Fruit fly (Drosophila melanogaster) whole organism, prepupa: ENCODE measurements around the gene Ir92a.

ENCODE experiments used
- Blimp-1 ChIP-seq: fragments of 200-800 bp; sonication (Bioruptor generic); optimal IDR thresholded peaks from 3 replicates; lab custom pipeline; 2017; ENCODE audit warnings: missing biosample characterization, missing genetic modification characterization, mild to moderate bottlenecking, moderate library complexity, missing genetic modification reagents
- CG15336 ChIP-seq: fragments of 200-800 bp; sonication (Bioruptor generic); IDR thresholded peaks from 2 replicates; pipeline ENCODE4 v1.3.6; 2022; ENCODE audit warnings: missing biosample characterization, missing genetic modification characterization
- CG1621 ChIP-seq: fragments of 200-800 bp; sonication (Bioruptor generic); optimal IDR thresholded peaks from 3 replicates; lab custom pipeline; 2018; ENCODE audit warnings: missing biosample characterization, mild to moderate bottlenecking, missing genetic modification characterization
- CG3032 ChIP-seq: fragments of 200-800 bp; optimal IDR thresholded peaks from 2 replicates; lab custom pipeline; 2019; ENCODE audit warnings: missing biosample characterization, mild to moderate bottlenecking, missing genetic modification characterization, moderate library complexity
- CG32006 ChIP-seq: fragments of 200-800 bp; sonication (Bioruptor generic); optimal IDR thresholded peaks from 3 replicates; lab custom pipeline; 2017; ENCODE audit warnings: missing biosample characterization, mild to moderate bottlenecking, missing genetic modification characterization
- CG34406 ChIP-seq: fragments of 200-800 bp; sonication (Bioruptor generic); optimal IDR thresholded peaks from 3 replicates; lab custom pipeline; 2016; ENCODE audit warnings: missing biosample characterization, missing genetic modification characterization
- CG6163 ChIP-seq: fragments of 200-800 bp; sonication (Bioruptor generic); IDR thresholded peaks from 3 replicates; pipeline ENCODE4 v1.3.6; 2022; ENCODE audit warnings: missing biosample characterization, missing genetic modification characterization
- CG6276 ChIP-seq: fragments of 200-800 bp; sonication (Bioruptor generic); optimal IDR thresholded peaks from 2 replicates; lab custom pipeline; 2017; ENCODE audit warnings: missing biosample characterization, mild to moderate bottlenecking, missing genetic modification characterization
- CG7368 ChIP-seq: fragments of 200-800 bp; sonication (Bioruptor generic); optimal IDR thresholded peaks from 3 replicates; lab custom pipeline; 2016; ENCODE audit warnings: missing biosample characterization, missing genetic modification characterization
- CG8119 ChIP-seq: fragments of 200-800 bp; sonication (Bioruptor generic); IDR thresholded peaks from 3 replicates; pipeline ENCODE4 v1.3.6; 2022; ENCODE audit warnings: missing biosample characterization, missing genetic modification characterization
- CG8319 ChIP-seq: fragments of 200-800 bp; sonication (Bioruptor generic); optimal IDR thresholded peaks from 3 replicates; lab custom pipeline; 2016; ENCODE audit warnings: missing biosample characterization, missing genetic modification characterization
- Eip75B ChIP-seq: fragments of 200-800 bp; sonication (Bioruptor generic); optimal IDR thresholded peaks from 3 replicates; lab custom pipeline; 2016; ENCODE audit warnings: missing biosample characterization, missing genetic modification characterization
- Eip78C ChIP-seq: fragments of 200-800 bp; sonication (Bioruptor generic); peaks from one replicate; lab custom pipeline; 2016; ENCODE audit warnings: missing biosample characterization, missing genetic modification characterization
- Ets21C ChIP-seq: fragments of 200-800 bp; sonication (Bioruptor generic); optimal IDR thresholded peaks from 3 replicates; lab custom pipeline; 2016; ENCODE audit warnings: missing biosample characterization, missing genetic modification characterization
- Gug ChIP-seq: fragments of 200-800 bp; sonication (Bioruptor generic); IDR thresholded peaks from 2 replicates; pipeline ENCODE4 v1.3.6; 2022; ENCODE audit warnings: missing biosample characterization, missing genetic modification characterization
- Hr39 ChIP-seq: fragments of 200-800 bp; sonication (Bioruptor generic); optimal IDR thresholded peaks from 2 replicates; lab custom pipeline; 2016; ENCODE audit warnings: missing biosample characterization, missing genetic modification characterization
- Hr4 ChIP-seq: fragments of 200-800 bp; sonication (Bioruptor generic); optimal IDR thresholded peaks from 3 replicates; lab custom pipeline; 2016; ENCODE audit warnings: missing biosample characterization, missing genetic modification characterization
- Met ChIP-seq: fragments of 200-800 bp; sonication (Bioruptor generic); optimal IDR thresholded peaks from 3 replicates; lab custom pipeline; 2016; ENCODE audit warnings: missing biosample characterization, missing genetic modification characterization
- OdsH ChIP-seq: fragments of 200-800 bp; sonication (Bioruptor generic); optimal IDR thresholded peaks from 3 replicates; lab custom pipeline; 2016; ENCODE audit warnings: missing biosample characterization, missing genetic modification characterization
- Sox102F ChIP-seq: fragments of 200-800 bp; sonication (Bioruptor generic); optimal IDR thresholded peaks from 2 replicates; lab custom pipeline; 2016; ENCODE audit warnings: missing biosample characterization, mild to moderate bottlenecking, missing genetic modification characterization
- Sox15 ChIP-seq: fragments of 200-800 bp; sonication (Bioruptor generic); optimal IDR thresholded peaks from 3 replicates; lab custom pipeline; 2016; ENCODE audit warnings: missing biosample characterization, missing genetic modification characterization
- achi ChIP-seq: fragments of 200-800 bp; sonication (Bioruptor generic); optimal IDR thresholded peaks from 3 replicates; lab custom pipeline; 2016; ENCODE audit warnings: missing biosample characterization, missing genetic modification characterization
- acj6 ChIP-seq: fragments of 200-800 bp; sonication (Bioruptor generic); optimal IDR thresholded peaks from 3 replicates; lab custom pipeline; 2016; ENCODE audit warnings: missing biosample characterization, missing genetic modification characterization
- cyc ChIP-seq: fragments of 200-800 bp; sonication (Bioruptor generic); optimal IDR thresholded peaks from 3 replicates; lab custom pipeline; 2016; ENCODE audit warnings: missing biosample characterization, missing genetic modification characterization
- dac ChIP-seq: fragments of 200-800 bp; sonication (Bioruptor generic); optimal IDR thresholded peaks from 2 replicates; lab custom pipeline; 2017; ENCODE audit warnings: missing biosample characterization, mild to moderate bottlenecking, missing genetic modification characterization
- dsx ChIP-seq: fragments of 200-800 bp; optimal IDR thresholded peaks from 3 replicates; lab custom pipeline; 2019; ENCODE audit warnings: missing biosample characterization, mild to moderate bottlenecking, missing genetic modification characterization, moderate library complexity; ENCODE audit not compliant: poor library complexity, severe bottlenecking
- eg ChIP-seq: fragments of 200-800 bp; sonication (Bioruptor generic); IDR thresholded peaks from 3 replicates; pipeline ENCODE4 v1.3.6; 2022; ENCODE audit warnings: missing biosample characterization, missing genetic modification characterization
- esn ChIP-seq: fragments of 200-800 bp; sonication (Bioruptor generic); optimal IDR thresholded peaks from 2 replicates; lab custom pipeline; 2016; ENCODE audit warnings: missing biosample characterization, mild to moderate bottlenecking, missing genetic modification characterization, moderate library complexity
- fd85E ChIP-seq: fragments of 200-800 bp; sonication (Bioruptor generic); optimal IDR thresholded peaks from 3 replicates; lab custom pipeline; 2016; ENCODE audit warnings: missing biosample characterization, missing genetic modification characterization
- fkh ChIP-seq: fragments of 200-800 bp; sonication (Bioruptor generic); optimal IDR thresholded peaks from 3 replicates; lab custom pipeline; 2017; ENCODE audit warnings: missing biosample characterization, mild to moderate bottlenecking, missing genetic modification characterization, moderate library complexity
- lz ChIP-seq: fragments of 200-800 bp; sonication (Bioruptor generic); optimal IDR thresholded peaks from 3 replicates; lab custom pipeline; 2016; ENCODE audit warnings: missing biosample characterization, missing genetic modification characterization
- net ChIP-seq: fragments of 200-800 bp; sonication (Bioruptor generic); optimal IDR thresholded peaks from 3 replicates; lab custom pipeline; 2016; ENCODE audit warnings: missing biosample characterization, missing genetic modification characterization
- pdm3 ChIP-seq: fragments of 200-800 bp; sonication (Bioruptor generic); optimal IDR thresholded peaks from 3 replicates; lab custom pipeline; 2016; ENCODE audit warnings: missing biosample characterization, missing genetic modification characterization
- salr ChIP-seq, 2 experiments: fragments of 200-800 bp; sonication (Bioruptor generic); optimal IDR thresholded peaks; 3 replicates each; lab custom pipeline; 2016 to 2018; ENCODE audit warnings: missing biosample characterization in 2 of 2, missing genetic modification characterization in 2 of 2, mild to moderate bottlenecking in 1 of 2
- spab ChIP-seq: fragments of 200-800 bp; sonication (Bioruptor generic); optimal IDR thresholded peaks from 2 replicates; lab custom pipeline; 2017; ENCODE audit warnings: missing biosample characterization, mild to moderate bottlenecking, missing genetic modification characterization, missing genetic modification reagents
- ss ChIP-seq, 2 experiments: fragments of 200-800 bp; sonication (Bioruptor generic); optimal IDR thresholded peaks; 2 replicates in 1 of 2; 3 replicates in 1 of 2; lab custom pipeline; 2017 to 2018; ENCODE audit warnings: mild to moderate bottlenecking in 2 of 2, missing biosample characterization in 2 of 2, missing genetic modification characterization in 2 of 2, moderate library complexity in 1 of 2
- svp ChIP-seq: fragments of 200-800 bp; sonication (Bioruptor generic); peaks from one replicate; lab custom pipeline; 2016; ENCODE audit warnings: missing biosample characterization, missing genetic modification characterization
- vri ChIP-seq: fragments of 200-800 bp; sonication (Bioruptor generic); optimal IDR thresholded peaks from 3 replicates; lab custom pipeline; 2016; ENCODE audit warnings: missing biosample characterization, mild to moderate bottlenecking, missing genetic modification characterization

The Ir92a gene

DNA sequence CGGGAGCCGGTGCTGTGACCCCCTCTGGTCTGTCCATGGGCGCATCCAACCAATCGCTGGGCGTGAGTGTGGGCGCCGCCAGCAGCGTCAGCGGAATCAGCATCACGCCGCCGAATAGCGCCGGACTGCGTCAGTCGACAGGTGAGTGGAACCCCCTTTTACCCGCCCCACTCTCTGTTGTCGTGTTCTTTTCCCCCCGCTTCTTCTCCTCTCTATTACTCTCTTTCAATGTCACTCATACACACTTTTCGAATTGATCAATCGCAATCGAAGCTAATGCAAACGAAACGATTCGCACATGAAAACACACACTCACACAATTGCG, 28.3 kb upstream of the Ir92a start:
- TF ChIP-seq cyc (GFP tag; lab: Kevin White, UChicago) (no peak), Blimp-1 (GFP tag; lab: Kevin White, UChicago) (no peak), acj6 (GFP tag; lab: Kevin White, UChicago) (no peak), CG34406 (GFP tag; lab: Kevin White, UChicago) (no peak), dac (no peak), fkh (GFP tag; lab: Kevin White, UChicago) (no peak), Sox102F (GFP tag; lab: Kevin White, UChicago) (no peak), fd85E (GFP tag; lab: Kevin White, UChicago) (no peak), ss (GFP tag; optimal IDR thresholded peaks at IDR 0.05; lab: Kevin White, UChicago) (no peak), CG15336 (GFP tag; lab: Robert Waterston, UW) (no peak), CG8319 (GFP tag; lab: Kevin White, UChicago) (no peak), CG7368 (GFP tag; lab: Kevin White, UChicago) (no peak), Met (GFP tag; lab: Kevin White, UChicago) (no peak)

DNA sequence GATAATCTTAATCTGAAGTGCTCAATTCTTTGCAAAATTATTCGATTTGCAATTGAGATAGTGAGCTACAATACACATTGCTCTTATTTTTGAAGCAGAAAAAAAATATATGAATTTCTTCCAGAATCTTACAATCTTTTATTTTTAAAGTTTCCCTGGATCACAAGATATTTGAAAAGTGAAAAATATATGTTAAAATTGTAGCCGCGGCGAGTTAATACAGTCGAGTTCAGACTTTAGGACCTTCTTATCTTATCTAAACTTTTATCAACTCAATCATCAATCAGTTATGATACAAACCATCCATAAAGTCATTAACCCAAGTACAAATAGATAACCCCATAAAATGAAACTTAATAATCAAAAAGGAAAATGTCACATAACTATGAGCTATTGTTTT, 27.9 kb upstream of the Ir92a start:
- TF ChIP-seq salr (GFP tag; optimal IDR thresholded peaks at IDR 0.05; lab: Kevin White, UChicago) (peak in 1 of 2 experiments; percentile 30), vri (GFP tag; lab: Kevin White, UChicago) (peak; percentile 55), dsx (GFP tag; lab: Kevin White, UChicago) (no peak), CG32006 (peak; percentile 53), OdsH (GFP tag; lab: Kevin White, UChicago) (peak; percentile 26), Eip78C (GFP tag; lab: Kevin White, UChicago) (peak; percentile 71), eg (GFP tag; lab: Robert Waterston, UW) (no peak), CG8119 (GFP tag; lab: Robert Waterston, UW) (no peak), svp (GFP tag; lab: Kevin White, UChicago) (peak; percentile 49), Hr39 (GFP tag; lab: Kevin White, UChicago) (peak; percentile 24), Hr4 (peak; percentile 31), acj6 (GFP tag; lab: Kevin White, UChicago) (peak; percentile 12), CG6163 (GFP tag; lab: Robert Waterston, UW) (no peak), net (GFP tag; lab: Kevin White, UChicago) (peak; percentile 2), CG34406 (GFP tag; lab: Kevin White, UChicago) (no peak), CG6276 (GFP tag; lab: Kevin White, UChicago) (peak; percentile 36), pdm3 (GFP tag; lab: Kevin White, UChicago) (peak; percentile 7), Gug (GFP tag; lab: Robert Waterston, UW) (no peak), Sox15 (GFP tag; lab: Kevin White, UChicago) (no peak), Met (GFP tag; lab: Kevin White, UChicago) (peak; percentile 49), CG15336 (GFP tag; lab: Robert Waterston, UW) (no peak; the same call in 1 of the 2 replicates), esn (GFP tag; lab: Kevin White, UChicago) (peak; percentile 11), achi (peak; percentile 5), Ets21C (GFP tag; lab: Kevin White, UChicago) (no peak), Sox102F (GFP tag; lab: Kevin White, UChicago) (peak; percentile 19), CG3032 (tag; lab: Kevin White, UChicago) (no peak), Eip75B (GFP tag; lab: Kevin White, UChicago) (peak; percentile 10)

dm6 chr3R:20311406-20311805, 27.4 kb upstream of the Ir92a start:
- TF ChIP-seq fkh (GFP tag; lab: Kevin White, UChicago), result peak; percentile 19
- TF ChIP-seq lz (GFP tag; lab: Kevin White, UChicago), result no peak
- no peak for TF ChIP-seq spab (GFP tag; lab: Kevin White, UChicago)
- peak; percentile 2 for TF ChIP-seq CG1621 (tag; lab: Kevin White, UChicago)
- peak; percentile 85 for TF ChIP-seq svp (GFP tag; lab: Kevin White, UChicago)
- TF ChIP-seq, all 60 proteins: peak for 3
